Fruit fly (Drosophila melanogaster) S2 (cell line): ENCODE data around the gene Krn.

Experiments
- CG8478 ChIP-seq: fragments of >200 bp; optimal IDR thresholded peaks from 2 replicates; lab custom pipeline; 2018
- CTCF ChIP-seq, 2 experiments: fragments of >200 bp; optimal IDR thresholded peaks; 2 replicates each; lab custom pipeline; 2018

dm6 chr3L:17646637-17647036 is 7.4 kb downstream of the Krn start, which contains the start of gene CG43085:
- TF ChIP-seq CTCF (optimal IDR thresholded peaks at IDR 0.05; lab: Kevin White, UChicago): no peak
- no peak for TF ChIP-seq CG8478
